Fruit fly (Drosophila melanogaster) whole organism: ENCODE measurements around the gene CG17258.

Experiments
- EcR ChIP-seq, 2 experiments: fragments of >200 bp; optimal IDR thresholded peaks; 2 replicates each; lab custom pipeline; 2017; ENCODE audit warnings: missing biosample characterization in 2 of 2, missing genetic modification characterization in 2 of 2, missing genetic modification reagents in 2 of 2
- pan ChIP-seq: fragments of >200 bp; optimal IDR thresholded peaks from 2 replicates; lab custom pipeline; 2017
- usp ChIP-seq: fragments of >200 bp; optimal IDR thresholded peaks from 2 replicates; lab custom pipeline; 2017; ENCODE audit warnings: missing biosample characterization, missing genetic modification characterization, mixed read lengths

- TF ChIP-seq EcR (GFP tag; optimal IDR thresholded peaks at IDR 0.05; lab: Kevin White, UChicago) (no peak), usp (GFP tag; lab: Kevin White, UChicago) (no peak), pan (lab: Kevin White, UChicago) (no peak)
These were observed 16.9 kb downstream of the CG17258 start, which contains the start of the genes CG17224 and CG17264 for dm6 chr2L:3018212-3018611.
